Worm (Caenorhabditis elegans): ENCODE results near the gene C06A1.7.

C06A1.7 gene

ce11 chrII:10603560-10603959 is 38.9 kb downstream of the C06A1.7 start:
- TF ChIP-seq aly-1 (tag; optimal IDR thresholded peaks at IDR 0.05) (no peak), ets-7 (tag; optimal IDR thresholded peaks at IDR 0.05) (no peak), tbx-11 (GFP tag; IDR thresholded peaks at IDR 0.05) (no peak), pes-1 (GFP tag; IDR thresholded peaks at IDR 0.05) (no peak), ceh-36 (tag; optimal IDR thresholded peaks at IDR 0.05) (no peak), hmg-4 (GFP tag; optimal IDR thresholded peaks at IDR 0.05) (no peak), F13C5.2 (tag; optimal IDR thresholded peaks at IDR 0.05) (no peak), scrt-1 (GFP tag; IDR thresholded peaks at IDR 0.05) (no peak), flt-1 (GFP tag; IDR thresholded peaks at IDR 0.05) (no peak), hmbx-1 (tag; optimal IDR thresholded peaks at IDR 0.05) (no peak), tbx-37 (GFP tag; conservative IDR thresholded peaks at IDR 0.05) (no peak)

DNA sequence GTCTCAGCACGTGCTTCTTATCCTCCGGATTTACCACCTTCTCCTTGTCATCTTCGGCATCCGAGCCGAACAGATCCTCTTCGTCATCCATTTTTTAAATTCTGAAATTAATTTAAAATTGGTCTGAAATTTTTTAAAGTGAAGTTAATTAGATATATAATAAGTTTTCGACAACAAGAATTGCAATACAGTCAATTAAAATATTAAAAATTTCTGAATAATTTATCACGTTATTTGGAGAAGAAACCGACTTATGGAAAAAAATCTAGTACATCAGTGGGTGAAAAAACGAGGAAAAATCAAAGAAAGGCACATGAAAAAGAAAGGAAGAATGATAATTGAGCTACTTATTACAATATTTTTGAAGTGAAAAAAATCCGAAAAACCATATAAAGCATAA is 40.8 kb downstream of the C06A1.7 start, which contains the start of gene taf-13:
TSS of gene taf-13 (minus strand) at position 101 of the 400 bp plus-strand sequence.
- TF ChIP-seq sea-1 (GFP tag; conservative IDR thresholded peaks at IDR 0.05) (no peak), hnd-1 (tag; optimal IDR thresholded peaks at IDR 0.05) (no peak), ceh-36 (tag; optimal IDR thresholded peaks at IDR 0.05) (no peak), tbx-11 (GFP tag; IDR thresholded peaks at IDR 0.05) (no peak), hmbx-1 (tag; optimal IDR thresholded peaks at IDR 0.05) (no peak), hmg-4 (GFP tag; optimal IDR thresholded peaks at IDR 0.05) (no peak), scrt-1 (GFP tag; IDR thresholded peaks at IDR 0.05) (no peak), F13C5.2 (tag; optimal IDR thresholded peaks at IDR 0.05) (no peak), pes-1 (GFP tag; IDR thresholded peaks at IDR 0.05) (no peak), B0310.2 (tag; optimal IDR thresholded peaks at IDR 0.05) (no peak), ama-1 (optimal IDR thresholded peaks at IDR 0.05) (no peak), tbx-37 (GFP tag; conservative IDR thresholded peaks at IDR 0.05) (no peak), flt-1 (GFP tag; IDR thresholded peaks at IDR 0.05) (no peak), ets-7 (tag; optimal IDR thresholded peaks at IDR 0.05) (no peak), tra-4 (tag; optimal IDR thresholded peaks at IDR 0.05) (no peak), aly-1 (tag; optimal IDR thresholded peaks at IDR 0.05) (no peak), ceh-13 (GFP tag; optimal IDR thresholded peaks at IDR 0.05) (no peak)

DNA sequence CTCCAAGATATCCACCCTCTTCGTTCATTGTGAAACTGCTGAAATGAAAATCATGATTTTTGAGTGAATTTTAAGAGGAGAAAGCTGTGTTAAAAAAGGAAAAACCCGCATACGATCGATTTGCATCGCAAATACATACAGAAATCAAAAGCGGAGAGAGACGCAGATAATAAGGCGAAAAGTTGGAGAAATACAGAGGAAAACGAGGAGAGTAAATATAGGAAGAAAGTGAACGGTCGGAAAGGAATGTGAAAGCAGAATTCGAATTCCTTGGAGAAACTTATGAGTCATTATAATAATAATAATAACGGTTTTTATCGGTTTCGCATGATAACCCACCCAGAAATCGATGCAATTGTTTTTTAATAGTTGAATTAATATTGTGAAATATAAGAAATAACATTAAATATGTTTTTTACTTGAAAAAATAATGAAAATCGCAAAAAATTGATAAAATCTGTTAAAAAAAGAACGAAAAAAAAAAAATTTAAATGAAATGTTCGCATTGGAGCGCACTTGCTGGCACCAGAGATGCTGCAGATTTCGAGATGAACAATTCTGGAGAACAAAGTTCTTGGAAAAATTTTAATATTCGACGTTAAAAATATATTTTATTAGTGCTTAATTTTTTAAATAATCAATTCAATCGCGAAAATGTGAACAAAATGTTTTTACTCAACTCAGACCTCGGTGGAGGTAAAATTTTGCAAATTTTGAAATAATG is 42.7 kb downstream of the C06A1.7 start, which contains the start of gene ccm-3:
TSS of gene ccm-3 (minus strand) at position 38 of the 724 bp plus-strand sequence.
- TF ChIP-seq tra-4 (tag; optimal IDR thresholded peaks at IDR 0.05), result no peak

- TF ChIP-seq aly-1 (tag; optimal IDR thresholded peaks at IDR 0.05) (no peak), flt-1 (GFP tag; IDR thresholded peaks at IDR 0.05) (no peak), hnd-1 (tag; optimal IDR thresholded peaks at IDR 0.05) (no peak), sea-1 (GFP tag; conservative IDR thresholded peaks at IDR 0.05) (no peak), ceh-13 (GFP tag; optimal IDR thresholded peaks at IDR 0.05) (no peak), hmbx-1 (tag; optimal IDR thresholded peaks at IDR 0.05) (no peak)
Observed at ce11 chrII:10608821-10609220, 44.1 kb downstream of the C06A1.7 start.

DNA sequence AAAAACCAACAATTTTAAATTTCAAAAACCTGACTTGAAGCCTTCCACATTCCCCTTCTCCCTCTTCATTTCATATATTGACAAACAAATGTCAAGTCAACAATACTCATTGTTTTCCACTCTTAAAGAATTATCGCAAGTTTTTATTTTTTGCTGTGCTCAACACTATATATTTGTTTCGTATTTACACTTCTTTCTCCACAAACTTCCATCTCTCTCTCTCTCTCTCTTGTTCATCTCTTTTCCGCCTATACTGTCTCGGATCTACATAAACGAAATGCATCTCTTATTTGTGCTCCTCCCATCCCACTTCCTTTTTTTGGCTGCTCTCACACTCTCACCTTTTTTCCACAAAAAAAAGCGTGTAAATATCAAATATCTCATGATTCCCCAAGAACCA is 48.1 kb downstream of the C06A1.7 start, which contains the start of gene C14A4.12:
TSS of gene C14A4.12 (plus strand) at position 301 of the 400 bp plus-strand sequence.
- TF ChIP-seq sea-1 (GFP tag; conservative IDR thresholded peaks at IDR 0.05) (no peak), tbx-11 (GFP tag; IDR thresholded peaks at IDR 0.05) (no peak), hnd-1 (tag; optimal IDR thresholded peaks at IDR 0.05) (no peak), tbx-37 (GFP tag; conservative IDR thresholded peaks at IDR 0.05) (no peak), ets-7 (tag; optimal IDR thresholded peaks at IDR 0.05) (no peak), ama-1 (optimal IDR thresholded peaks at IDR 0.05) (no peak)

All from whole organism, early embryonic.